Fruit fly (Drosophila melanogaster) whole organism, embryonic: ENCODE results near the gene CG32645.
A peak's percentile ranks its signal among the peaks of the same experiment; 100 is the strongest.

Experiments used
- CG10366 ChIP-seq: fragments of 200-800 bp; sonication (Bioruptor generic); IDR thresholded peaks from 2 replicates; pipeline ENCODE4 v1.3.6; 2022; ENCODE audit warnings: missing biosample characterization, missing genetic modification characterization
- CG11247 ChIP-seq: fragments of 200-800 bp; sonication (Bioruptor generic); IDR thresholded peaks from 2 replicates; pipeline ENCODE4 v1.3.6; 2022; ENCODE audit warnings: missing biosample characterization, missing genetic modification characterization
- CG11696 ChIP-seq: fragments of 200-800 bp; sonication (Bioruptor generic); IDR thresholded peaks from 2 replicates; pipeline ENCODE4 v1.3.6; 2022; ENCODE audit warnings: missing biosample characterization, missing genetic modification characterization
- CG12219 ChIP-seq: fragments of 200-800 bp; sonication (Bioruptor generic); optimal IDR thresholded peaks from 3 replicates; lab custom pipeline; 2018; ENCODE audit warnings: missing biosample characterization, mild to moderate bottlenecking, missing genetic modification characterization
- CG12769 ChIP-seq: fragments of 200-800 bp; sonication (Bioruptor generic); optimal IDR thresholded peaks from 2 replicates; lab custom pipeline; 2019; ENCODE audit warnings: missing biosample characterization, mild to moderate bottlenecking, missing genetic modification characterization, moderate library complexity
- CG14667 ChIP-seq: fragments of 200-800 bp; sonication (Bioruptor generic); IDR thresholded peaks from 2 replicates; pipeline ENCODE4 v1.3.6; 2022; ENCODE audit warnings: missing biosample characterization, missing genetic modification characterization
- CG15011 ChIP-seq: fragments of 200-800 bp; sonication (Bioruptor generic); optimal IDR thresholded peaks from 3 replicates; lab custom pipeline; 2018; ENCODE audit warnings: missing biosample characterization, mild to moderate bottlenecking, missing genetic modification characterization
- CG17328 ChIP-seq: fragments of 200-800 bp; sonication (Bioruptor generic); IDR thresholded peaks from 2 replicates; pipeline ENCODE4 v1.3.6; 2022; ENCODE audit warnings: missing biosample characterization, missing genetic modification characterization
- CG17359 ChIP-seq: fragments of 200-800 bp; sonication (Bioruptor generic); optimal IDR thresholded peaks from 3 replicates; lab custom pipeline; 2018; ENCODE audit warnings: missing biosample characterization, mild to moderate bottlenecking, missing genetic modification characterization, moderate library complexity
- CG18619 ChIP-seq: fragments of 200-800 bp; sonication (Bioruptor generic); optimal IDR thresholded peaks from 3 replicates; lab custom pipeline; 2017; ENCODE audit warnings: missing biosample characterization, mild to moderate bottlenecking, missing genetic modification characterization
- CG30403 ChIP-seq: fragments of 200-800 bp; sonication (Bioruptor generic); optimal IDR thresholded peaks from 3 replicates; lab custom pipeline; 2016; ENCODE audit warnings: missing biosample characterization, missing genetic modification characterization
- CG32532 ChIP-seq: fragments of 200-800 bp; sonication (Bioruptor generic); IDR thresholded peaks from 2 replicates; pipeline ENCODE4 v1.3.6; 2022; ENCODE audit warnings: missing biosample characterization, missing genetic modification characterization
- CG32767 ChIP-seq: fragments of 200-800 bp; sonication (Bioruptor generic); IDR thresholded peaks from 2 replicates; pipeline ENCODE4 v1.3.6; 2022; ENCODE audit warnings: missing biosample characterization, missing genetic modification characterization
- CG34376 ChIP-seq: fragments of 200-800 bp; sonication (Bioruptor generic); optimal IDR thresholded peaks from 2 replicates; lab custom pipeline; 2018; ENCODE audit warnings: missing biosample characterization, mild to moderate bottlenecking, missing genetic modification characterization
- CG3838 ChIP-seq: fragments of 200-800 bp; sonication (Bioruptor generic); optimal IDR thresholded peaks from 3 replicates; lab custom pipeline; 2016; ENCODE audit warnings: missing biosample characterization, missing genetic modification characterization
- CG6854 ChIP-seq: fragments of 200-800 bp; sonication (Bioruptor generic); optimal IDR thresholded peaks from 3 replicates; lab custom pipeline; 2017; ENCODE audit warnings: missing biosample characterization, mild to moderate bottlenecking, missing genetic modification characterization
- CG7372 ChIP-seq: fragments of 200-800 bp; sonication (Bioruptor generic); IDR thresholded peaks from 2 replicates; pipeline ENCODE4 v1.3.6; 2022; ENCODE audit warnings: missing biosample characterization, missing genetic modification characterization
- CG8359 ChIP-seq: fragments of 200-800 bp; sonication (Bioruptor generic); optimal IDR thresholded peaks from 2 replicates; lab custom pipeline; 2017; ENCODE audit warnings: missing biosample characterization, mild to moderate bottlenecking, missing genetic modification characterization, borderline replicate concordance
- CG8944 ChIP-seq: fragments of 200-800 bp; sonication (Bioruptor generic); optimal IDR thresholded peaks from 3 replicates; lab custom pipeline; 2016; ENCODE audit warnings: missing biosample characterization, missing genetic modification characterization
- CG9609 ChIP-seq: fragments of 200-800 bp; sonication (Bioruptor generic); optimal IDR thresholded peaks from 3 replicates; lab custom pipeline; 2016; ENCODE audit warnings: missing biosample characterization, missing genetic modification characterization
- CG9727 ChIP-seq: fragments of 200-800 bp; sonication (Bioruptor generic); optimal IDR thresholded peaks from 3 replicates; lab custom pipeline; 2017; ENCODE audit warnings: missing biosample characterization, mild to moderate bottlenecking, missing genetic modification characterization
- CG9876 ChIP-seq: fragments of 200-800 bp; sonication (Bioruptor generic); optimal IDR thresholded peaks from 2 replicates; lab custom pipeline; 2016; ENCODE audit warnings: missing biosample characterization, missing genetic modification characterization
- CTCF ChIP-seq: fragments of 200-800 bp; sonication (Bioruptor generic); optimal IDR thresholded peaks from 2 replicates; lab custom pipeline; 2017; ENCODE audit warnings: missing biosample characterization, mild to moderate bottlenecking, missing genetic modification characterization, moderate library complexity
- CoRest ChIP-seq: fragments of 200-800 bp; sonication (Bioruptor generic); optimal IDR thresholded peaks from 3 replicates; lab custom pipeline; 2018; ENCODE audit warnings: missing biosample characterization, mild to moderate bottlenecking, missing genetic modification characterization, moderate library complexity
- Ets65A ChIP-seq: fragments of 200-800 bp; sonication (Bioruptor generic); peaks from one replicate; lab custom pipeline; 2016; ENCODE audit warnings: missing biosample characterization, missing genetic modification characterization
- HmgZ ChIP-seq: fragments of 200-800 bp; sonication (Bioruptor generic); optimal IDR thresholded peaks from 2 replicates; lab custom pipeline; 2018; ENCODE audit warnings: missing biosample characterization, mild to moderate bottlenecking, missing genetic modification characterization
- Hmr ChIP-seq: fragments of 200-800 bp; sonication (Bioruptor generic); optimal IDR thresholded peaks from 3 replicates; lab custom pipeline; 2017; ENCODE audit warnings: mild to moderate bottlenecking, missing biosample characterization, missing genetic modification reagents, missing genetic modification characterization
- Hr3 ChIP-seq: fragments of 200-800 bp; sonication (Bioruptor generic); optimal IDR thresholded peaks from 3 replicates; lab custom pipeline; 2016; ENCODE audit warnings: missing biosample characterization, missing genetic modification characterization
- Hr51 ChIP-seq, 2 experiments: fragments of 200-800 bp; sonication (Bioruptor generic); optimal IDR thresholded peaks; 2 replicates in 1 of 2; 3 replicates in 1 of 2; lab custom pipeline; 2016 to 2018; ENCODE audit warnings: missing biosample characterization in 2 of 2, missing genetic modification characterization in 2 of 2, mild to moderate bottlenecking in 1 of 2, moderate library complexity in 1 of 2
- Med ChIP-seq: fragments of 200-800 bp; sonication (Bioruptor generic); peaks from one replicate; lab custom pipeline; 2016; ENCODE audit warnings: missing biosample characterization, missing genetic modification characterization, mild to moderate bottlenecking, inconsistent platforms, moderate library complexity
- Myb ChIP-seq: fragments of 200-800 bp; sonication (Bioruptor generic); optimal IDR thresholded peaks from 2 replicates; lab custom pipeline; 2016; ENCODE audit warnings: missing biosample characterization, missing genetic modification characterization
- Neu2 ChIP-seq: fragments of 200-800 bp; sonication (Bioruptor generic); optimal IDR thresholded peaks from 3 replicates; lab custom pipeline; 2016; ENCODE audit warnings: missing biosample characterization, missing genetic modification characterization, borderline replicate concordance
- Oaz ChIP-seq: fragments of 200-800 bp; sonication (Bioruptor generic); IDR thresholded peaks from 2 replicates; pipeline ENCODE4 v1.3.6; 2022; ENCODE audit warnings: missing biosample characterization, missing genetic modification characterization
- Sox102F ChIP-seq: fragments of 200-800 bp; sonication (Bioruptor generic); optimal IDR thresholded peaks from 2 replicates; lab custom pipeline; 2018; ENCODE audit warnings: missing biosample characterization, mild to moderate bottlenecking, missing genetic modification characterization, moderate library complexity
- amos ChIP-seq: fragments of 200-800 bp; sonication (Bioruptor generic); IDR thresholded peaks from 2 replicates; pipeline ENCODE4 v1.3.6; 2022; ENCODE audit warnings: missing biosample characterization, missing genetic modification characterization; ENCODE audit not compliant: partially characterized antibody
- dan ChIP-seq: fragments of 200-800 bp; sonication (Bioruptor generic); IDR thresholded peaks from 2 replicates; pipeline ENCODE4 v1.3.6; 2022; ENCODE audit warnings: missing biosample characterization, missing genetic modification characterization
- esg ChIP-seq: fragments of 200-800 bp; sonication (Bioruptor generic); conservative IDR thresholded peaks from 2 replicates; pipeline ENCODE4 v1.3.6; 2022; ENCODE audit warnings: missing biosample characterization, missing genetic modification characterization
- fd3F ChIP-seq: fragments of 200-800 bp; sonication (Bioruptor generic); optimal IDR thresholded peaks from 2 replicates; lab custom pipeline; 2018; ENCODE audit warnings: missing biosample characterization, mild to moderate bottlenecking, missing genetic modification characterization, moderate library complexity
- hbn ChIP-seq: fragments of 200-800 bp; sonication (Bioruptor generic); IDR thresholded peaks from 2 replicates; pipeline ENCODE4 v1.3.6; 2022; ENCODE audit warnings: missing biosample characterization, missing genetic modification characterization; ENCODE audit not compliant: partially characterized antibody
- her ChIP-seq: fragments of 200-800 bp; sonication (Bioruptor generic); optimal IDR thresholded peaks from 2 replicates; lab custom pipeline; 2016; ENCODE audit warnings: missing biosample characterization, missing genetic modification characterization
- jigr1 ChIP-seq: fragments of 200-800 bp; sonication (Bioruptor generic); IDR thresholded peaks from 3 replicates; pipeline ENCODE4 v1.3.6; 2022; ENCODE audit warnings: missing biosample characterization, missing genetic modification characterization
- jing ChIP-seq: fragments of 200-800 bp; sonication (Bioruptor generic); optimal IDR thresholded peaks from 2 replicates; lab custom pipeline; 2018; ENCODE audit warnings: missing biosample characterization, mild to moderate bottlenecking, missing genetic modification characterization
- knrl ChIP-seq: fragments of 200-800 bp; sonication (Bioruptor generic); IDR thresholded peaks from 3 replicates; pipeline ENCODE4 v1.3.6; 2022; ENCODE audit warnings: missing biosample characterization, missing genetic modification characterization; ENCODE audit not compliant: partially characterized antibody
- pho ChIP-seq: fragments of 200-800 bp; sonication (Bioruptor generic); optimal IDR thresholded peaks from 2 replicates; lab custom pipeline; 2016; ENCODE audit warnings: missing biosample characterization, missing genetic modification characterization
- pita ChIP-seq: fragments of 200-800 bp; sonication (Bioruptor generic); optimal IDR thresholded peaks from 2 replicates; lab custom pipeline; 2017; ENCODE audit warnings: missing biosample characterization, mild to moderate bottlenecking, missing genetic modification characterization
- prd ChIP-seq, 3 experiments: fragments of >200 bp in 2 of 3; fragments of 200-800 bp in 1 of 3; sonication (Bioruptor generic) in 1 of 3; optimal IDR thresholded peaks in 2 of 3; IDR thresholded peaks in 1 of 3; 2 replicates in 2 of 3; 3 replicates in 1 of 3; pipeline versions ENCODE4 v1.3.6 to Lab custom; 2017 to 2022; ENCODE audit warnings: missing biosample characterization in 1 of 3, missing genetic modification characterization in 1 of 3
- sd ChIP-seq: fragments of 200-800 bp; sonication (Bioruptor generic); optimal IDR thresholded peaks from 3 replicates; lab custom pipeline; 2018; ENCODE audit warnings: missing biosample characterization, mild to moderate bottlenecking, missing genetic modification characterization, moderate library complexity
- sim ChIP-seq: fragments of 200-800 bp; sonication (Bioruptor generic); IDR thresholded peaks from 2 replicates; pipeline ENCODE4 v1.3.6; 2022; ENCODE audit warnings: missing biosample characterization, missing genetic modification characterization
- stc ChIP-seq: fragments of 200-800 bp; sonication (Bioruptor generic); IDR thresholded peaks from 2 replicates; pipeline ENCODE4 v1.3.6; 2022; ENCODE audit warnings: missing biosample characterization, missing genetic modification characterization
- unc-4 ChIP-seq: fragments of 200-800 bp; sonication (Bioruptor generic); IDR thresholded peaks from 2 replicates; pipeline ENCODE4 v1.3.6; 2022; ENCODE audit warnings: missing biosample characterization, missing genetic modification characterization; ENCODE audit not compliant: partially characterized antibody
- vnd ChIP-seq: fragments of 200-800 bp; sonication (Bioruptor generic); IDR thresholded peaks from 3 replicates; pipeline ENCODE4 v1.3.6; 2022; ENCODE audit warnings: missing biosample characterization, missing genetic modification characterization; ENCODE audit not compliant: partially characterized antibody

Gene CG32645

dm6 chrX:13159481-13159880, 20.5 kb downstream of the CG32645 start, which contains the start of the genes Bap60 and CG12096 (continued):
- peak; percentile 67 for TF ChIP-seq CG18619 (GFP tag; lab: Kevin White, UChicago)
- TF ChIP-seq CG8359 (GFP tag; lab: Kevin White, UChicago) = no peak
- no peak for TF ChIP-seq jigr1 (GFP tag; lab: Robert Waterston, UW)
- TF ChIP-seq HmgZ = peak; percentile 88
- TF ChIP-seq CG32767 = no peak
- TF ChIP-seq CG17328 (GFP tag; lab: Robert Waterston, UW) = peak; percentile 35; the same call in 1 of the 2 replicates
- no peak for TF ChIP-seq CG6854
- TF ChIP-seq pita (GFP tag; lab: Kevin White, UChicago) = no peak
- TF ChIP-seq CG30403 (GFP tag; lab: Kevin White, UChicago) = peak; percentile 82
- TF ChIP-seq Hmr (GFP tag; lab: Kevin White, UChicago) = no peak
- peak; percentile 65 for TF ChIP-seq Sox102F
- TF ChIP-seq CG14667 (GFP tag; lab: Robert Waterston, UW) = peak; percentile 54
- peak; percentile 81 for TF ChIP-seq amos (GFP tag; lab: Robert Waterston, UW)
- peak; percentile 74 for TF ChIP-seq CG9727
- no peak for TF ChIP-seq CG11696 (GFP tag; lab: Robert Waterston, UW)
- TF ChIP-seq CG3838 (GFP tag; lab: Kevin White, UChicago) = no peak
- TF ChIP-seq CG17359 (tag; lab: Kevin White, UChicago) = peak; percentile 58
- peak; percentile 97 for TF ChIP-seq knrl (GFP tag; lab: Robert Waterston, UW)
- peak; percentile 51 for TF ChIP-seq fd3F (GFP tag; lab: Kevin White, UChicago)
- TF ChIP-seq unc-4 = peak; percentile 95
- TF ChIP-seq CG32532 (GFP tag; lab: Robert Waterston, UW) = peak; percentile 62
- TF ChIP-seq CG12219 (GFP tag; lab: Kevin White, UChicago) = peak; percentile 35
- TF ChIP-seq Hr3 = peak; percentile 70
- TF ChIP-seq CTCF (GFP tag; lab: Kevin White, UChicago) = peak; percentile 32
- TF ChIP-seq CG9876 = peak; percentile 74
- TF ChIP-seq Med (GFP tag; lab: Kevin White, UChicago) = peak; percentile 98
- no peak for TF ChIP-seq prd (optimal IDR thresholded peaks at IDR 0.05; lab: Kevin White, UChicago)
- TF ChIP-seq prd (GFP tag; IDR thresholded peaks at IDR 0.05; lab: Robert Waterston, UW) = peak; percentile 76
- peak; percentile 26 for TF ChIP-seq jing (GFP tag; lab: Kevin White, UChicago)
- peak; percentile 73 for TF ChIP-seq CG8944
- TF ChIP-seq vnd (GFP tag; lab: Robert Waterston, UW) = peak; percentile 95
- no peak for TF ChIP-seq dan (GFP tag; lab: Robert Waterston, UW)
- TF ChIP-seq Oaz (GFP tag; lab: Robert Waterston, UW) = no peak
- TF ChIP-seq Neu2 (GFP tag; lab: Kevin White, UChicago) = peak; percentile 23
- TF ChIP-seq her (GFP tag; lab: Kevin White, UChicago) = peak; percentile 66
- peak; percentile 65 for TF ChIP-seq esg (GFP tag; lab: Robert Waterston, UW)
- TF ChIP-seq sd = no peak
- peak; percentile 72 for TF ChIP-seq CG10366 (GFP tag; lab: Robert Waterston, UW)
- TF ChIP-seq CG11247 (GFP tag; lab: Robert Waterston, UW) = peak; percentile 53; the same call in 1 of the 2 replicates
- TF ChIP-seq CoRest (tag; lab: Kevin White, UChicago) = peak; percentile 90
- no peak for TF ChIP-seq stc
- peak; percentile 57 for TF ChIP-seq CG34376 (GFP tag; lab: Kevin White, UChicago)
- TF ChIP-seq pho (GFP tag; lab: Kevin White, UChicago) = peak; percentile 84
- TF ChIP-seq Hr51 (GFP tag; optimal IDR thresholded peaks at IDR 0.05; lab: Kevin White, UChicago) = peak; percentile 75 to 76
- TF ChIP-seq CG9609 = peak; percentile 69
- no peak for TF ChIP-seq CG15011 (GFP tag; lab: Kevin White, UChicago)
- TF ChIP-seq sim = no peak
- peak; percentile 99 for TF ChIP-seq Ets65A
- peak; percentile 64 for TF ChIP-seq CG7372 (GFP tag; lab: Robert Waterston, UW)
- TF ChIP-seq CG12769 (tag; lab: Kevin White, UChicago) = no peak
- TF ChIP-seq Myb (GFP tag; lab: Kevin White, UChicago) = peak; percentile 93
- peak; percentile 92 for TF ChIP-seq hbn (GFP tag; lab: Robert Waterston, UW)
